Fruit fly (Drosophila melanogaster) whole organism, prepupa: Measurements from ENCODE around the gene CG6409.

Experiments used
- Blimp-1 ChIP-seq: fragments of 200-800 bp; sonication (Bioruptor generic); optimal IDR thresholded peaks from 3 replicates; lab custom pipeline; 2017; ENCODE audit warnings: missing biosample characterization, missing genetic modification characterization, mild to moderate bottlenecking, moderate library complexity, missing genetic modification reagents
- CG10669 ChIP-seq: fragments of 200-800 bp; sonication (Bioruptor generic); optimal IDR thresholded peaks from 3 replicates; lab custom pipeline; 2018; ENCODE audit warnings: missing biosample characterization, mild to moderate bottlenecking, missing genetic modification characterization, moderate library complexity
- CG11294 ChIP-seq: fragments of 200-800 bp; sonication (Bioruptor generic); IDR thresholded peaks from 2 replicates; pipeline ENCODE4 v1.3.6; 2022; ENCODE audit warnings: missing biosample characterization, missing genetic modification characterization
- CG11762 ChIP-seq: fragments of 200-800 bp; sonication (Bioruptor generic); optimal IDR thresholded peaks from 3 replicates; lab custom pipeline; 2016; ENCODE audit warnings: missing biosample characterization, missing genetic modification characterization; ENCODE audit not compliant: insufficient read depth
- CG11902 ChIP-seq: fragments of 200-800 bp; sonication (Bioruptor generic); optimal IDR thresholded peaks from 3 replicates; lab custom pipeline; 2016; ENCODE audit warnings: missing biosample characterization, missing genetic modification characterization
- CG1621 ChIP-seq: fragments of 200-800 bp; sonication (Bioruptor generic); optimal IDR thresholded peaks from 3 replicates; lab custom pipeline; 2018; ENCODE audit warnings: missing biosample characterization, mild to moderate bottlenecking, missing genetic modification characterization
- CG16779 ChIP-seq: fragments of 200-800 bp; sonication (Bioruptor generic); optimal IDR thresholded peaks from 3 replicates; lab custom pipeline; 2017; ENCODE audit warnings: missing biosample characterization, mild to moderate bottlenecking, missing genetic modification characterization
- CG3032 ChIP-seq: fragments of 200-800 bp; optimal IDR thresholded peaks from 2 replicates; lab custom pipeline; 2019; ENCODE audit warnings: missing biosample characterization, mild to moderate bottlenecking, missing genetic modification characterization, moderate library complexity
- CG31627 ChIP-seq: fragments of 200-800 bp; sonication (Bioruptor generic); optimal IDR thresholded peaks from 3 replicates; lab custom pipeline; 2016; ENCODE audit warnings: missing biosample characterization, missing genetic modification characterization
- CG32006 ChIP-seq: fragments of 200-800 bp; sonication (Bioruptor generic); optimal IDR thresholded peaks from 3 replicates; lab custom pipeline; 2017; ENCODE audit warnings: missing biosample characterization, mild to moderate bottlenecking, missing genetic modification characterization
- CG34406 ChIP-seq: fragments of 200-800 bp; sonication (Bioruptor generic); optimal IDR thresholded peaks from 3 replicates; lab custom pipeline; 2016; ENCODE audit warnings: missing biosample characterization, missing genetic modification characterization
- CG3919 ChIP-seq: fragments of 200-800 bp; sonication (Bioruptor generic); optimal IDR thresholded peaks from 3 replicates; lab custom pipeline; 2016; ENCODE audit warnings: missing biosample characterization, missing genetic modification characterization
- CG6163 ChIP-seq: fragments of 200-800 bp; sonication (Bioruptor generic); IDR thresholded peaks from 3 replicates; pipeline ENCODE4 v1.3.6; 2022; ENCODE audit warnings: missing biosample characterization, missing genetic modification characterization
- CG6276 ChIP-seq: fragments of 200-800 bp; sonication (Bioruptor generic); optimal IDR thresholded peaks from 2 replicates; lab custom pipeline; 2017; ENCODE audit warnings: missing biosample characterization, mild to moderate bottlenecking, missing genetic modification characterization
- CG6792 ChIP-seq: fragments of 200-800 bp; sonication (Bioruptor generic); optimal IDR thresholded peaks from 3 replicates; lab custom pipeline; 2016; ENCODE audit warnings: missing biosample characterization, missing genetic modification characterization
- CG6854 ChIP-seq: fragments of 200-800 bp; sonication (Bioruptor generic); optimal IDR thresholded peaks from 2 replicates; lab custom pipeline; 2017; ENCODE audit warnings: missing biosample characterization, mild to moderate bottlenecking, missing genetic modification characterization
- CG7368 ChIP-seq: fragments of 200-800 bp; sonication (Bioruptor generic); optimal IDR thresholded peaks from 3 replicates; lab custom pipeline; 2016; ENCODE audit warnings: missing biosample characterization, missing genetic modification characterization
- CG8119 ChIP-seq: fragments of 200-800 bp; sonication (Bioruptor generic); IDR thresholded peaks from 3 replicates; pipeline ENCODE4 v1.3.6; 2022; ENCODE audit warnings: missing biosample characterization, missing genetic modification characterization
- CG8319 ChIP-seq: fragments of 200-800 bp; sonication (Bioruptor generic); optimal IDR thresholded peaks from 3 replicates; lab custom pipeline; 2016; ENCODE audit warnings: missing biosample characterization, missing genetic modification characterization
- CG9139 ChIP-seq: fragments of 200-800 bp; sonication (Bioruptor generic); optimal IDR thresholded peaks from 3 replicates; lab custom pipeline; 2017; ENCODE audit warnings: missing biosample characterization, mild to moderate bottlenecking, missing genetic modification characterization
- Eip78C ChIP-seq: fragments of 200-800 bp; sonication (Bioruptor generic); peaks from one replicate; lab custom pipeline; 2016; ENCODE audit warnings: missing biosample characterization, missing genetic modification characterization
- Ets21C ChIP-seq: fragments of 200-800 bp; sonication (Bioruptor generic); optimal IDR thresholded peaks from 3 replicates; lab custom pipeline; 2016; ENCODE audit warnings: missing biosample characterization, missing genetic modification characterization
- Gug ChIP-seq: fragments of 200-800 bp; sonication (Bioruptor generic); IDR thresholded peaks from 2 replicates; pipeline ENCODE4 v1.3.6; 2022; ENCODE audit warnings: missing biosample characterization, missing genetic modification characterization
- Hr38 ChIP-seq: sonication (Bioruptor generic); optimal IDR thresholded peaks from 2 replicates; lab custom pipeline; 2016; ENCODE audit warnings: missing biosample characterization, missing genetic modification characterization
- Hr39 ChIP-seq: fragments of 200-800 bp; sonication (Bioruptor generic); optimal IDR thresholded peaks from 2 replicates; lab custom pipeline; 2016; ENCODE audit warnings: missing biosample characterization, missing genetic modification characterization
- Hr4 ChIP-seq: fragments of 200-800 bp; sonication (Bioruptor generic); optimal IDR thresholded peaks from 3 replicates; lab custom pipeline; 2016; ENCODE audit warnings: missing biosample characterization, missing genetic modification characterization
- Lpt ChIP-seq: fragments of 200-800 bp; sonication (Bioruptor generic); optimal IDR thresholded peaks from 3 replicates; lab custom pipeline; 2016; ENCODE audit warnings: missing biosample characterization, missing genetic modification characterization
- OdsH ChIP-seq: fragments of 200-800 bp; sonication (Bioruptor generic); optimal IDR thresholded peaks from 3 replicates; lab custom pipeline; 2016; ENCODE audit warnings: missing biosample characterization, missing genetic modification characterization
- Smox ChIP-seq: fragments of 200-800 bp; sonication (Bioruptor generic); optimal IDR thresholded peaks from 3 replicates; lab custom pipeline; 2016; ENCODE audit warnings: missing biosample characterization, missing genetic modification characterization
- Sox102F ChIP-seq: fragments of 200-800 bp; sonication (Bioruptor generic); optimal IDR thresholded peaks from 2 replicates; lab custom pipeline; 2016; ENCODE audit warnings: missing biosample characterization, mild to moderate bottlenecking, missing genetic modification characterization
- Sox15 ChIP-seq: fragments of 200-800 bp; sonication (Bioruptor generic); optimal IDR thresholded peaks from 3 replicates; lab custom pipeline; 2016; ENCODE audit warnings: missing biosample characterization, missing genetic modification characterization
- achi ChIP-seq: fragments of 200-800 bp; sonication (Bioruptor generic); optimal IDR thresholded peaks from 3 replicates; lab custom pipeline; 2016; ENCODE audit warnings: missing biosample characterization, missing genetic modification characterization
- acj6 ChIP-seq: fragments of 200-800 bp; sonication (Bioruptor generic); optimal IDR thresholded peaks from 3 replicates; lab custom pipeline; 2016; ENCODE audit warnings: missing biosample characterization, missing genetic modification characterization
- cyc ChIP-seq: fragments of 200-800 bp; sonication (Bioruptor generic); optimal IDR thresholded peaks from 3 replicates; lab custom pipeline; 2016; ENCODE audit warnings: missing biosample characterization, missing genetic modification characterization
- dac ChIP-seq: fragments of 200-800 bp; sonication (Bioruptor generic); optimal IDR thresholded peaks from 2 replicates; lab custom pipeline; 2017; ENCODE audit warnings: missing biosample characterization, mild to moderate bottlenecking, missing genetic modification characterization
- dsx ChIP-seq: fragments of 200-800 bp; optimal IDR thresholded peaks from 3 replicates; lab custom pipeline; 2019; ENCODE audit warnings: missing biosample characterization, mild to moderate bottlenecking, missing genetic modification characterization, moderate library complexity; ENCODE audit not compliant: poor library complexity, severe bottlenecking
- eg ChIP-seq: fragments of 200-800 bp; sonication (Bioruptor generic); IDR thresholded peaks from 3 replicates; pipeline ENCODE4 v1.3.6; 2022; ENCODE audit warnings: missing biosample characterization, missing genetic modification characterization
- esn ChIP-seq: fragments of 200-800 bp; sonication (Bioruptor generic); optimal IDR thresholded peaks from 2 replicates; lab custom pipeline; 2016; ENCODE audit warnings: missing biosample characterization, mild to moderate bottlenecking, missing genetic modification characterization, moderate library complexity
- fd59A ChIP-seq: fragments of 200-800 bp; sonication (Bioruptor generic); optimal IDR thresholded peaks from 2 replicates; lab custom pipeline; 2017; ENCODE audit warnings: missing biosample characterization, mild to moderate bottlenecking, missing genetic modification characterization, missing genetic modification reagents
- fkh ChIP-seq: fragments of 200-800 bp; sonication (Bioruptor generic); optimal IDR thresholded peaks from 3 replicates; lab custom pipeline; 2017; ENCODE audit warnings: missing biosample characterization, mild to moderate bottlenecking, missing genetic modification characterization, moderate library complexity
- lz ChIP-seq: fragments of 200-800 bp; sonication (Bioruptor generic); optimal IDR thresholded peaks from 3 replicates; lab custom pipeline; 2016; ENCODE audit warnings: missing biosample characterization, missing genetic modification characterization
- salr ChIP-seq, 2 experiments: fragments of 200-800 bp; sonication (Bioruptor generic); optimal IDR thresholded peaks; 3 replicates each; lab custom pipeline; 2016 to 2018; ENCODE audit warnings: missing biosample characterization in 2 of 2, missing genetic modification characterization in 2 of 2, mild to moderate bottlenecking in 1 of 2
- ss ChIP-seq, 2 experiments: fragments of 200-800 bp; sonication (Bioruptor generic); optimal IDR thresholded peaks; 2 replicates in 1 of 2; 3 replicates in 1 of 2; lab custom pipeline; 2017 to 2018; ENCODE audit warnings: mild to moderate bottlenecking in 2 of 2, missing biosample characterization in 2 of 2, missing genetic modification characterization in 2 of 2, moderate library complexity in 1 of 2
- svp ChIP-seq: fragments of 200-800 bp; sonication (Bioruptor generic); peaks from one replicate; lab custom pipeline; 2016; ENCODE audit warnings: missing biosample characterization, missing genetic modification characterization
- topi ChIP-seq: fragments of 200-800 bp; sonication (Bioruptor generic); optimal IDR thresholded peaks from 3 replicates; lab custom pipeline; 2016; ENCODE audit warnings: missing biosample characterization, missing genetic modification characterization
- vri ChIP-seq: fragments of 200-800 bp; sonication (Bioruptor generic); optimal IDR thresholded peaks from 3 replicates; lab custom pipeline; 2016; ENCODE audit warnings: missing biosample characterization, mild to moderate bottlenecking, missing genetic modification characterization

Gene CG6409

DNA sequence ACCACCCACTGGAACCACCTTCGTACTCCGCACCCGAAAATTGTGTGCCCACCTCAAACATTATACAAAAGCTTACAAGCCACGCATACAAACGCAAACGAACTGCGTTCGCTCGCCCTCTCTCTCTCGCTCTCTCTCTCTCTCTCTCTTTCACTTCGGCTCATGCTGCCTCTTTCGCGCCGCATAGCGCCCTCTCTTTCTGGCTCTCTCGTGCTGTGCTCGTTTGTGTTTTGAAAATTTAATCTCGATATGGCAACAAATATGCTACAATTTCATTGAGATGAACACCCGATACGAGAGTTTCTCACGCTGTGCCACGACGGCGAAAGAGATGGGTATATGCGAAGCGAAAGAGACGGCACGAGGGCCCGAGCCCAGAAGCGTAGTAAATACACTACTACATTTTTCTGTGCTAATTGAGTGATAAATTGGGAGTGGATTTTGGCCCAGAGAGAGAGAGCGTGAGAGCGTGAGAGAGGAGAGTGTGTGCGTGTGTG is 25.6 kb downstream of the CG6409 start (continued):
- peak; percentile 44 for TF ChIP-seq vri (GFP tag; lab: Kevin White, UChicago)
- TF ChIP-seq OdsH = no peak
- TF ChIP-seq CG6854 (GFP tag; lab: Kevin White, UChicago) = peak; percentile 76
- no peak for TF ChIP-seq CG8119 (GFP tag; lab: Robert Waterston, UW)
- TF ChIP-seq CG31627 (GFP tag; lab: Kevin White, UChicago) = no peak
- peak; percentile 19 for TF ChIP-seq CG6276 (GFP tag; lab: Kevin White, UChicago)
- TF ChIP-seq CG8319 (GFP tag; lab: Kevin White, UChicago) = no peak
- no peak for TF ChIP-seq CG6792 (GFP tag; lab: Kevin White, UChicago)
- no peak for TF ChIP-seq topi (GFP tag; lab: Kevin White, UChicago)
- TF ChIP-seq esn (GFP tag; lab: Kevin White, UChicago) = peak; percentile 23
- no peak for TF ChIP-seq achi (GFP tag; lab: Kevin White, UChicago)
- peak; percentile 83 for TF ChIP-seq svp (GFP tag; lab: Kevin White, UChicago)
- no peak for TF ChIP-seq Sox15 (GFP tag; lab: Kevin White, UChicago)
- TF ChIP-seq Hr38 (GFP tag; lab: Kevin White, UChicago) = no peak
- no peak for TF ChIP-seq CG32006
- TF ChIP-seq Sox102F (GFP tag; lab: Kevin White, UChicago) = peak; percentile 59

DNA sequence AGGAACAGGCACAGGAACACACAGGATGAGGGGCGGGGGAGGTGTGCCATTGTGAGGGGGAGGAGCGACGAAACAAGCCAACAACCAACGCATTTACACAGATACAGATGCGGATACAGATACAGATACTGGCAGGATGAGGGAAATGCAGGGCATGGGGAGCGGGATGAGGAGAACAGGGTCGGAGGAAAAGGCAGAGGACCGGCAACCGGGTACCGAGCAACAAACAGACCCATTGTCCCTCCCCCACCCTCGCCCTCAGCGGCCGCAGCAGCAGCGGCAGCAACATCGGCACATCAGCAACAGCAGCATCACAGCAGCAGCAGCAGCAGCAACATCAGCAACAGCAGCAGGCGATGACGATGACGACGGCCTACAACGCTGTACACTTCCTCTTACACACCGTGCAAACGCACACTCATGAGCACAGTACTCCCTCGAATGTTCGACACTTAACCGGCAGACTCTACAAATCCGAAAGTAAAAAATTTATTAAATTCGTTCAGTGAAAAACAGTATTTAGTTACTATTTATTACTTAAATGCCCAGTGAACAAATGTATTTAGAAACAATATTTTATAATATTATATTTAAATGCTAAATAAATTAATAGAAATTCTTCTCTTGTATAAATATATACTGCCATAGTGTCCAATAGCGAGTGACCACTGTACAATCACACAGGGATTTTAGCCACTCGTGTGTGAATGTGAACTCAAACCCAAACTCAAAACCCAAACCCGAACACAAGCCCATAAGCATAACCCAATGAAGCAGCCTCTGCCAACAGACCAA is 26.6 kb downstream of the CG6409 start:
- TF ChIP-seq CG9139 (GFP tag; lab: Kevin White, UChicago) = peak; percentile 91
- peak; percentile 7 for TF ChIP-seq fkh (GFP tag; lab: Kevin White, UChicago)
- TF ChIP-seq svp (GFP tag; lab: Kevin White, UChicago) = peak; percentile 91
- peak; percentile 92 for TF ChIP-seq CG10669 (GFP tag; lab: Kevin White, UChicago)
- TF ChIP-seq Lpt (GFP tag; lab: Kevin White, UChicago) = peak; percentile 73
- TF ChIP-seq CG6854 (GFP tag; lab: Kevin White, UChicago) = peak; percentile 73
- TF ChIP-seq OdsH = peak; percentile 92
- peak; percentile 83 for TF ChIP-seq CG11294 (GFP tag; lab: Robert Waterston, UW)
- peak; percentile 89 for TF ChIP-seq eg
- peak; percentile 80 for TF ChIP-seq Hr39
- peak; percentile 83 for TF ChIP-seq Gug (GFP tag; lab: Robert Waterston, UW)
- peak; percentile 88 for TF ChIP-seq Sox15 (GFP tag; lab: Kevin White, UChicago)
- peak; percentile 84 for TF ChIP-seq topi (GFP tag; lab: Kevin White, UChicago)
- peak; percentile 95 for TF ChIP-seq Eip78C (GFP tag; lab: Kevin White, UChicago)
- TF ChIP-seq CG1621 (tag; lab: Kevin White, UChicago) = peak; percentile 66
- TF ChIP-seq Hr4 (GFP tag; lab: Kevin White, UChicago) = peak; percentile 84
- TF ChIP-seq acj6 (GFP tag; lab: Kevin White, UChicago) = peak; percentile 93
- peak; percentile 79 for TF ChIP-seq Smox (GFP tag; lab: Kevin White, UChicago)
- TF ChIP-seq achi (GFP tag; lab: Kevin White, UChicago) = peak; percentile 93
- TF ChIP-seq dsx (GFP tag; lab: Kevin White, UChicago) = peak; percentile 92
- peak; percentile 86 for TF ChIP-seq CG6163
- peak; percentile 89 for TF ChIP-seq CG6276 (GFP tag; lab: Kevin White, UChicago)
- TF ChIP-seq CG7368 = peak; percentile 87
- TF ChIP-seq esn (GFP tag; lab: Kevin White, UChicago) = peak; percentile 93
- peak; percentile 57 to 76 for TF ChIP-seq salr (GFP tag; optimal IDR thresholded peaks at IDR 0.05; lab: Kevin White, UChicago)
- TF ChIP-seq CG34406 (GFP tag; lab: Kevin White, UChicago) = peak; percentile 93
- TF ChIP-seq CG11902 (GFP tag; lab: Kevin White, UChicago) = peak; percentile 93
- peak; percentile 94 for TF ChIP-seq Blimp-1
- TF ChIP-seq cyc (GFP tag; lab: Kevin White, UChicago) = peak; percentile 87
- TF ChIP-seq CG3032 (tag; lab: Kevin White, UChicago) = peak; percentile 95
- TF ChIP-seq fd59A = peak; percentile 86
- TF ChIP-seq lz (GFP tag; lab: Kevin White, UChicago) = peak; percentile 87
- TF ChIP-seq ss (GFP tag; optimal IDR thresholded peaks at IDR 0.05; lab: Kevin White, UChicago) = peak; percentile 90 to 94
- TF ChIP-seq CG11762 (GFP tag; lab: Kevin White, UChicago) = peak; percentile 81
- peak; percentile 80 for TF ChIP-seq Sox102F (GFP tag; lab: Kevin White, UChicago)
- TF ChIP-seq CG3919 (GFP tag; lab: Kevin White, UChicago) = peak; percentile 93
- peak; percentile 80 for TF ChIP-seq CG8319 (GFP tag; lab: Kevin White, UChicago)
- peak; percentile 70 for TF ChIP-seq dac (GFP tag; lab: Kevin White, UChicago)
- TF ChIP-seq Ets21C (GFP tag; lab: Kevin White, UChicago) = peak; percentile 73
- peak; percentile 85 for TF ChIP-seq CG16779 (tag; lab: Kevin White, UChicago)
